Worm (Caenorhabditis elegans): ENCODE results near the gene W07G4.5.

The W07G4.5 gene

DNA sequence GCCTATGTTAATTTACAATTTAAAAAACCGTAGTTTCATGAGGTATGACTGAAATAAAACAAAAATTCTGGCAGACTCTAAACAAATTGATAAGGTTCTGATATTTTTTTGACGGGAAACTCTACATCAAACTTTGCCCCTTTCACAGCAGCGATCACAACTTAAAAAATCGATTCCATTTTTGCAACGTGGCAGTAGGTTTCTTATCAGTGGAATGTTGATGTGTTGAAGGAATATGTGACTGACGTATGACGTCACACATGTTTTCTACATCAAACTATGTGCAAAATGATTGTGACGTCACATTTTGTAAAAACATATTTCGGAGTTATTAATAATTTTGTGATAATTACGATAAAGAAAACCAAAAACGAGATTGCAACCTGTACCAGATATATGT, 35.9 kb upstream of the W07G4.5 start:
- TF ChIP-seq ztf-29 (GFP tag; IDR thresholded peaks at IDR 0.05) (no peak), klf-2 (GFP tag; conservative IDR thresholded peaks at IDR 0.05) (no peak), ztf-23 (GFP tag; IDR thresholded peaks at IDR 0.05) (no peak), T22C8.4 (GFP tag; IDR thresholded peaks at IDR 0.05) (no peak), tab-1 (GFP tag; IDR thresholded peaks at IDR 0.05) (no peak), cog-1 (tag; optimal IDR thresholded peaks at IDR 0.05) (no peak), ref-1 (GFP tag; conservative IDR thresholded peaks at IDR 0.05) (no peak), flt-1 (GFP tag; IDR thresholded peaks at IDR 0.05) (no peak), med-1 (GFP tag; optimal IDR thresholded peaks at IDR 0.05; ENCODE audit: insufficient read depth) (no peak)

DNA sequence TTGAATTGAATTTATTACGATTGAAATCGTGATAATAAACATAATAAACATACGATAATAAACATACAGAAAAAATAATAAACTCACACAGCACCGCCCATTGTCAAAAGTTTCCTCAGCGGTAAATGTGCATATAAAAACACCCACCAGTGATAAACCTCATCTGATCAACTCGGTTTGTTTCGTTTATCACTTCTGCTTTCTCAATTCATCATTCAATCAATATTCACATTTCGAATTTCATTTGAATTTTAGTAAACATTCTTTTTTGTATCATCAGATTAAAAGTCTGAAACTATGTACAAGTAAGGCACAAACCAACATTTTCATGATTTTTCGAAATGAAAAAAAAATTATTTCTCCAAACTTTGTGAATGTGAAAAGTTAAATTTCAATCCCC, 34.6 kb upstream of the W07G4.5 start, which contains the start of gene try-10:
TSS of gene try-10 (minus strand) at position 101 of the 400 bp plus-strand sequence.
- no peak for TF ChIP-seq ref-1 (GFP tag; conservative IDR thresholded peaks at IDR 0.05)
- TF ChIP-seq flt-1 (GFP tag; IDR thresholded peaks at IDR 0.05) = no peak
- TF ChIP-seq tab-1 (GFP tag; IDR thresholded peaks at IDR 0.05) = no peak
- TF ChIP-seq T22C8.4 (GFP tag; IDR thresholded peaks at IDR 0.05) = no peak
- TF ChIP-seq cog-1 (tag; optimal IDR thresholded peaks at IDR 0.05) = no peak
- no peak for TF ChIP-seq ztf-29 (GFP tag; IDR thresholded peaks at IDR 0.05)
- TF ChIP-seq klf-2 (GFP tag; conservative IDR thresholded peaks at IDR 0.05) = no peak
- no peak for TF ChIP-seq med-1 (GFP tag; optimal IDR thresholded peaks at IDR 0.05; ENCODE audit: insufficient read depth)
- TF ChIP-seq ztf-23 (GFP tag; IDR thresholded peaks at IDR 0.05) = no peak

DNA sequence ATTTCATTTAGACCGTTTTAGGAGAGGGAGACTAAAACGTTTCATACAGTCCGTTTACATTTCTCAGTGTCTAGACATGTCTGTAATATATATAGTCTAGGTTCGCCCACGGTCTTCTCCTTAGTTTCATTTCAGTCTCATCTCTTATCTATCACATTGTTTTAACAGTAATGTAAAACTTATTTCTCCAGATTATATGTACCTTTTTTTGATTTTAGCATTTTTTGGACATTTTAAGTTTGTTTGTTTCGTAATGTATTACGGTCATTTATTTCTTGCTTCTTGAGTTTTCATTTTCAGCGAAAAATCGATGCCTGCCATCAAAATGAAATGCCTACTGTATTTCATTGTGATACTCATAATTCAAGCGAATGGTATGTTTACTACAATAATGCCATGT, 33.9 kb upstream of the W07G4.5 start, which contains the start of gene F15B9.6:
TSS of gene F15B9.6 (plus strand) at position 301 of the 400 bp plus-strand sequence.
- TF ChIP-seq tab-1 (GFP tag; IDR thresholded peaks at IDR 0.05) (no peak), cog-1 (tag; optimal IDR thresholded peaks at IDR 0.05) (no peak), T22C8.4 (GFP tag; IDR thresholded peaks at IDR 0.05) (no peak), med-1 (GFP tag; optimal IDR thresholded peaks at IDR 0.05; ENCODE audit: insufficient read depth) (no peak), klf-2 (GFP tag; conservative IDR thresholded peaks at IDR 0.05) (no peak), ztf-29 (GFP tag; IDR thresholded peaks at IDR 0.05) (no peak), flt-1 (GFP tag; IDR thresholded peaks at IDR 0.05) (no peak), ztf-23 (GFP tag; IDR thresholded peaks at IDR 0.05) (no peak), ref-1 (GFP tag; conservative IDR thresholded peaks at IDR 0.05) (no peak)

DNA sequence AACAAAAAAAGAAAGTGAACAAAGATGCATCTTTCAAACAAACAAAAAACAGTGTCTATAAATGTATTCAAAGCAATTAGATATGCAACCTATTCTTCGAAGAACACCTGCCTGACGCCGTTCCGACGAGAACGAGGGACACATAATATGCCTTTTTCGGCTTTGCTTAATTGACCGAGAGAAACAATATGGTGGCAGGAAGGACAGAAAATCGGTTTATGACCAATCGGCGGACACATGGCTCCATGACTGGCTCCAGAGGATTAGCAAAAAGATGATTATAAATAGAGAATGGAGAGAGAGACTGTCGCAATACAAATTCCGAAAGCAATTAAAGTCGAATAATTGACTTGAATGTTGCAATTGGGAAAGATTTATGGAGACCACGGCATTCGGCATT, 29.5 kb upstream of the W07G4.5 start:
- TF ChIP-seq klf-2 (GFP tag; conservative IDR thresholded peaks at IDR 0.05) = no peak
- TF ChIP-seq ref-1 (GFP tag; conservative IDR thresholded peaks at IDR 0.05) = no peak
- TF ChIP-seq ztf-23 (GFP tag; IDR thresholded peaks at IDR 0.05) = no peak
- no peak for TF ChIP-seq med-1 (GFP tag; optimal IDR thresholded peaks at IDR 0.05; ENCODE audit: insufficient read depth)
- TF ChIP-seq T22C8.4 (GFP tag; IDR thresholded peaks at IDR 0.05) = no peak
- TF ChIP-seq ztf-29 (GFP tag; IDR thresholded peaks at IDR 0.05) = no peak

DNA sequence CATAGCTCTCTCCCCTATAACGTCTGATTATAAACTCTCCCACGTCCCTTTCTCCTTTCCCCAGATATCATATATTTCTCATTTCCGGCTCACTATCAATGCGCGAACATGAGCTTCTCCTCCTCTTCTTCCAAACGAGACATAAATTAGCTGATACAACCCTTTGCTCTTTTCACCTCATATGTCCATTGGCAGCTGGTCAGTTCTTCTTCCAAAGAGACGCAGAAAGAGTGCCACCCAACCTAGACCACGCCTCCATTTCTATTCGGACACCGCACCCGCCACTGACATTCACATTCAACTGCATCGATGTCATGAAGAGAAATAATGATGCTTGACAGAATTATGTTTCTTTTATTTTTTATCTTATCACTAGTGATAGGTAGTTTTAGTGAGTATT, 29.0 kb upstream of the W07G4.5 start, which contains the start of gene fmi-1:
TSS of gene fmi-1 (plus strand) at position 301 of the 400 bp plus-strand sequence.
- TF ChIP-seq T22C8.4 (GFP tag; IDR thresholded peaks at IDR 0.05) (no peak), tab-1 (GFP tag; IDR thresholded peaks at IDR 0.05) (no peak)

DNA sequence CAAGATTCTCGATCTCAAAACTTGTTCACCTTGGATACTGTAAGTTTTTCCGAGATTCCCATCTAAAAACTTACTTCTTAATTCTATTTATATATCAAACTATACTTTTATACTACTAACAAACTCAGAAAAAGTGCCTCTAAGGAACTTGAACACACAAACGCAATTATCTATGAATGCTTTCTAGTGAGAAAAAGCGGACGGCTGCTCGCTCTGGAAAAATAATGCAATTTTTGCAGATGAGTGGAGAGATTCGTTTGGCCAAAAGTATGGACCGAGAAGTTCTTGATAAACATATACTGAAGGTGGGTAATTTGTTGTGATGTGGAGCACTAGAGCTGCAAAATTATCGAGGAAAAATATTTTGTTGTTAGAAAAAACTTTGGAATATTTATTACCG, 27.8 kb upstream of the W07G4.5 start:
- no peak for TF ChIP-seq tab-1 (GFP tag; IDR thresholded peaks at IDR 0.05)
- TF ChIP-seq cog-1 (tag; optimal IDR thresholded peaks at IDR 0.05) = no peak
- TF ChIP-seq klf-2 (GFP tag; conservative IDR thresholded peaks at IDR 0.05) = no peak
- TF ChIP-seq med-1 (GFP tag; optimal IDR thresholded peaks at IDR 0.05; ENCODE audit: insufficient read depth) = no peak
- no peak for TF ChIP-seq ztf-23 (GFP tag; IDR thresholded peaks at IDR 0.05)
- TF ChIP-seq ztf-29 (GFP tag; IDR thresholded peaks at IDR 0.05) = no peak
- no peak for TF ChIP-seq flt-1 (GFP tag; IDR thresholded peaks at IDR 0.05)
- TF ChIP-seq T22C8.4 (GFP tag; IDR thresholded peaks at IDR 0.05) = no peak
- TF ChIP-seq ref-1 (GFP tag; conservative IDR thresholded peaks at IDR 0.05) = no peak

DNA sequence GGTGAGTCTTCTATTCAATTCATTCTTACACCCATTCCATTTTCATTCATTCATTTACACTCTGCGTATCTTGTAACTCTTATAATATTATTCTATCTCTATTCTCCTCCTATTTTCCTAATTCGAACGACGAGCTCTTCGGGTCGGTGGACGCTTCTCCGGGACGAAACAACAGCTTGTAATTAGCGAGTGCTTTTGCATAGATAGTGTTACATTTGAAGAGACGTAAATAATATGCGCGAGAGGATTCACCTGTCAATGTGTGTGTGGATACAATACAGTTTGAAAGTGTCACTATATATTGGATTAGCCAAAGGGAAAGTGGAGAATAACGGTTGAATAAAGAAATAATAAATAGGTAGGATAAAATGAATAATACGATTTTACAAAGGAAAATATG, 27.1 kb upstream of the W07G4.5 start:
- TF ChIP-seq med-1 (GFP tag; optimal IDR thresholded peaks at IDR 0.05; ENCODE audit: insufficient read depth) (no peak), ztf-29 (GFP tag; IDR thresholded peaks at IDR 0.05) (no peak), tab-1 (GFP tag; IDR thresholded peaks at IDR 0.05) (no peak), ztf-23 (GFP tag; IDR thresholded peaks at IDR 0.05) (no peak), cog-1 (tag; optimal IDR thresholded peaks at IDR 0.05) (no peak), T22C8.4 (GFP tag; IDR thresholded peaks at IDR 0.05) (no peak), flt-1 (GFP tag; IDR thresholded peaks at IDR 0.05) (no peak), klf-2 (GFP tag; conservative IDR thresholded peaks at IDR 0.05) (no peak), ref-1 (GFP tag; conservative IDR thresholded peaks at IDR 0.05) (no peak)

DNA sequence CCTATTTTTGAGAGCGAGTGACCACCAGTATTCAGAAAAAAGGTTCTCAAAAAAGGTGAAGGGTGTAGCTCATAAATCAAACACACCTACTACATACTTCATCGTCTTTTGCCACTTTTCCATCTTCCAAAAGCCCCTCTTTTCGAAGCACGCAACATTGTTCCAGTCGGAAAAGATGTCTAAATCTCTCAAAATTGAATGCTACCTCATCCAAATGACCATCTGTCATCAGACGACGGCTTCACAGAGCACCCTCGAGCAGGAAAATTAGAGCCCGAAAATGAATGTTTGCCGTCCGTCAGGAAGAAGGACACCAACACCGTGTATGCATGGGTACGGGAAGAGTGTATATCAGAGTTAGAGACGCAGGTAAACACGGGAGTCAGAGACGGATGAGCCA, 26.2 kb upstream of the W07G4.5 start:
- TF ChIP-seq ztf-29 (GFP tag; IDR thresholded peaks at IDR 0.05) = no peak
- TF ChIP-seq T22C8.4 (GFP tag; IDR thresholded peaks at IDR 0.05) = no peak
- TF ChIP-seq ztf-23 (GFP tag; IDR thresholded peaks at IDR 0.05) = no peak
- no peak for TF ChIP-seq ref-1 (GFP tag; conservative IDR thresholded peaks at IDR 0.05)
- no peak for TF ChIP-seq cog-1 (tag; optimal IDR thresholded peaks at IDR 0.05)
- TF ChIP-seq med-1 (GFP tag; optimal IDR thresholded peaks at IDR 0.05; ENCODE audit: insufficient read depth) = no peak
- TF ChIP-seq tab-1 (GFP tag; IDR thresholded peaks at IDR 0.05) = no peak
- TF ChIP-seq flt-1 (GFP tag; IDR thresholded peaks at IDR 0.05) = no peak
- no peak for TF ChIP-seq klf-2 (GFP tag; conservative IDR thresholded peaks at IDR 0.05)

DNA sequence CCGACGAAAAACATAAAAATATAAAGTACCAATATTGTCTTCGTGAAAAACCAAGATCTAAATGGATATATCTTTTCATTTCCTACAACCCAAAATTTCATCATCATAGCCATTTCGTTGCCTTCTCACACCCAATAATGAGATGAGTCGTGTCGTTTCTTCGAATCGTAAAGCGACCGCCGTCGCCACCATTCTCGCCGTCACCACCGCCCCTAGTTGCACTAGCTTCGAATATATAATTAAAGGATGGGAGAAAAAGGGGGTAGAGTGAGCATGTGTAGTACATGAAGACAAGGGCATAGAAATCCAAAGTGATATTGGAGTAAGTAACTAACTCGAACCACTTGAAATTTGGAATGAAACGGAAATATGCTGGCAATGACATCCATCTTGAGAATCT, 25.5 kb upstream of the W07G4.5 start:
- no peak for TF ChIP-seq ref-1 (GFP tag; conservative IDR thresholded peaks at IDR 0.05)
- no peak for TF ChIP-seq cog-1 (tag; optimal IDR thresholded peaks at IDR 0.05)
- no peak for TF ChIP-seq ztf-29 (GFP tag; IDR thresholded peaks at IDR 0.05)
- TF ChIP-seq T22C8.4 (GFP tag; IDR thresholded peaks at IDR 0.05) = no peak
- no peak for TF ChIP-seq ztf-23 (GFP tag; IDR thresholded peaks at IDR 0.05)
- TF ChIP-seq tab-1 (GFP tag; IDR thresholded peaks at IDR 0.05) = no peak
- no peak for TF ChIP-seq med-1 (GFP tag; optimal IDR thresholded peaks at IDR 0.05; ENCODE audit: insufficient read depth)
- TF ChIP-seq klf-2 (GFP tag; conservative IDR thresholded peaks at IDR 0.05) = no peak
- no peak for TF ChIP-seq flt-1 (GFP tag; IDR thresholded peaks at IDR 0.05)

DNA sequence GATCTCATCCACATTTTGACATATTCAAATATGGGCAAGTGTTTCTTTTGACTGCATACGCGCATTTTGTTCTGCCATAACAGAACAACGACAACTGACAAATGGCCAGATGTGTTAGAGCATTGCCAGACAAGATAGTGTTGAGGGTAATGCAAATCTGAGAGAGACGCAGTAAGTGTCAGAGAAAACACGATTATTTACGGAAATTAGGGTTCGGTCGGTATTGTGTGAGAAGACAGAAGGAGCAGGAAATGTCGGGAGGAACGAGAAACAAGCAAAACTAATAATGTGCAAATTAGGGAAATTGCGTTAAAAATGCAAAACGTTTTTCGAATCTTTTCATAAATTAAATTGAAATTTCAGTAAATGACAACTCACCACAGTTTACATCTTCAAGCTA, 23.3 kb upstream of the W07G4.5 start:
- no peak for TF ChIP-seq ztf-23 (GFP tag; IDR thresholded peaks at IDR 0.05)
- TF ChIP-seq cog-1 (tag; optimal IDR thresholded peaks at IDR 0.05) = no peak
- 0 out of 2 replicates have a peak, but pooled peaks have one; percentile 11 for TF ChIP-seq flt-1 (GFP tag; IDR thresholded peaks at IDR 0.05)

All from whole organism, midembryonic.